Worm (Caenorhabditis elegans) whole organism, early embryonic: ENCODE measurements around the gene T23F2.2.

Experiments used
- B0310.2 ChIP-seq: sonication (generic microtip); optimal IDR thresholded peaks from 2 replicates; lab custom pipeline; 2016; ENCODE audit warnings: mild to moderate bottlenecking, missing genetic modification characterization, missing compliant biosample characterization
- F13C5.2 ChIP-seq: sonication (generic microtip); optimal IDR thresholded peaks from 2 replicates; lab custom pipeline; 2017; ENCODE audit warnings: mild to moderate bottlenecking, missing genetic modification characterization, inconsistent platforms, missing compliant biosample characterization
- aly-1 ChIP-seq: sonication (generic microtip); optimal IDR thresholded peaks from 2 replicates; lab custom pipeline; 2016; ENCODE audit warnings: missing genetic modification characterization, missing compliant biosample characterization
- ama-1 ChIP-seq: fragments of 150-350 bp; optimal IDR thresholded peaks from 2 replicates; lab custom pipeline; 2014
- ceh-36 ChIP-seq: sonication (generic microtip); optimal IDR thresholded peaks from 2 replicates; lab custom pipeline; 2016; ENCODE audit warnings: missing genetic modification characterization, inconsistent platforms, missing compliant biosample characterization
- flt-1 ChIP-seq: fragments of 200-800 bp; sonication (Bioruptor generic); IDR thresholded peaks from 2 replicates; pipeline ENCODE4 v1.3.6; 2022; ENCODE audit warnings: missing genetic modification characterization, missing compliant biosample characterization
- hmbx-1 ChIP-seq: sonication (generic microtip); optimal IDR thresholded peaks from 2 replicates; lab custom pipeline; 2016; ENCODE audit warnings: mild to moderate bottlenecking, missing genetic modification characterization, missing compliant biosample characterization
- hmg-4 ChIP-seq: fragments of 200-800 bp; sonication (Bioruptor generic); optimal IDR thresholded peaks from 2 replicates; lab custom pipeline; 2018; ENCODE audit warnings: mild to moderate bottlenecking, missing genetic modification characterization, missing compliant biosample characterization
- hnd-1 ChIP-seq: sonication (generic microtip); optimal IDR thresholded peaks from 2 replicates; lab custom pipeline; 2016; ENCODE audit warnings: missing genetic modification characterization, missing compliant biosample characterization
- pes-1 ChIP-seq: fragments of 200-800 bp; sonication (Bioruptor generic); IDR thresholded peaks from 2 replicates; pipeline ENCODE4 v1.3.6; 2022; ENCODE audit warnings: missing genetic modification reagents, missing genetic modification characterization, missing compliant biosample characterization
- scrt-1 ChIP-seq: fragments of 200-800 bp; sonication (Bioruptor generic); IDR thresholded peaks from 2 replicates; pipeline ENCODE4 v1.3.6; 2022; ENCODE audit warnings: missing genetic modification characterization, missing compliant biosample characterization
- tra-4 ChIP-seq: sonication (generic microtip); optimal IDR thresholded peaks from 2 replicates; lab custom pipeline; 2017; ENCODE audit warnings: missing genetic modification characterization, missing compliant biosample characterization

DNA sequence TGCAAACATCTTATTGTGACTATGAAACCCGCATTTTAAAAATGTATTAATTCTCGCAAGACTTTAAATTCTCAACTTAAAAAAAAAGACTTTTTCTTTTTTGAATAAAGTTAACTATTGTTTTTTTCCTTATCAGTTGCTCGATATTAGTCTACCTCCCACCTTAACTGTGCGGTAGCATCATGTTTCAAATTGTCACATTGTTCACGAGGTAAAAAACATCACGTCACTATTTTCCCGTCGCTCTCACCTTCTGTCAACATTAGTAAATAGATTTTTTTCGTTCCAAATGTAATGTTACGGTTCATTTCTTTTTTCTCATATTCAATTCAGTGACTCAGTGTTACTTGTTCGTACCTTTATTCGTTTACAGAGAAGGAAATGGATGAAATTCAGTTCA lies 11.3 kb upstream of the T23F2.2 start:
- no peak for TF ChIP-seq pes-1
- TF ChIP-seq F13C5.2 (tag; lab: Kevin White, UChicago) = no peak
- TF ChIP-seq ama-1 (lab: Kevin White, UChicago) = no peak
- no peak for TF ChIP-seq flt-1 (GFP tag; lab: Robert Waterston, UW)
- TF ChIP-seq ceh-36 (tag; lab: Kevin White, UChicago) = no peak
- no peak for TF ChIP-seq tra-4
- no peak for TF ChIP-seq hmg-4 (GFP tag; lab: Kevin White, UChicago)
- no peak for TF ChIP-seq aly-1
- TF ChIP-seq scrt-1 (GFP tag; lab: Robert Waterston, UW) = no peak
- no peak for TF ChIP-seq hmbx-1 (tag; lab: Kevin White, UChicago)
- TF ChIP-seq B0310.2 (tag; lab: Kevin White, UChicago) = no peak
- no peak for TF ChIP-seq hnd-1 (tag; lab: Kevin White, UChicago)
